Worm (Caenorhabditis elegans): ENCODE data around the gene skih-2.

DNA sequence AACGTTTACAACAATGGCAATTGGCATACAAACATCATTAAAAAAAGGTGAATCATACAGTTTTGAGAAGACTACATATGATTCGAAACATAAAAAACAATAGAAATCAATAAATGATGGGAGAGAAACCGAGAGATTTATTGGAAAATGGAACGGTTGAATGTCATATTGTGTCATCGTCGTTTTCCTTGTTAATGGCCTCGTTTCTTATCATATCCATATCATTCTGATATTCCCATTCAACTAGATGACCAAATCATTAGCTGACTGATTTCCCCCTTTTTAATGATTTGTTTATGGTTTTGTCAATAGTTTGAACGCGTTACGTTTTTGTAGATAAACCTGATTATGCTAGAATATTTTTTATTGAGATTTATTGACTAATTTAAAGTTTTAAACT, 32.6 kb upstream of the skih-2 start:
- TF ChIP-seq B0310.2 (tag; optimal IDR thresholded peaks at IDR 0.05) (no peak), ama-1 (optimal IDR thresholded peaks at IDR 0.05) (no peak), pes-1 (GFP tag; IDR thresholded peaks at IDR 0.05) (no peak), F13C5.2 (tag; optimal IDR thresholded peaks at IDR 0.05) (no peak), tbx-11 (GFP tag; IDR thresholded peaks at IDR 0.05) (no peak), tbx-37 (GFP tag; conservative IDR thresholded peaks at IDR 0.05) (no peak), flt-1 (GFP tag; IDR thresholded peaks at IDR 0.05) (no peak), scrt-1 (GFP tag; IDR thresholded peaks at IDR 0.05) (no peak), aly-1 (tag; optimal IDR thresholded peaks at IDR 0.05) (no peak), hmg-4 (GFP tag; optimal IDR thresholded peaks at IDR 0.05) (no peak), sea-1 (GFP tag; conservative IDR thresholded peaks at IDR 0.05) (no peak), ets-7 (tag; optimal IDR thresholded peaks at IDR 0.05) (no peak), ceh-36 (tag; optimal IDR thresholded peaks at IDR 0.05) (no peak), tra-4 (tag; optimal IDR thresholded peaks at IDR 0.05) (no peak)
